Fruit fly (Drosophila melanogaster) whole organism, embryonic: ENCODE measurements around the gene Gr9a.

Experiments used
- Ada2b ChIP-seq: fragments of 200-800 bp; sonication (Bioruptor generic); IDR thresholded peaks from 2 replicates; pipeline ENCODE4 v1.3.6; 2022; ENCODE audit warnings: missing biosample characterization, missing genetic modification characterization
- Atf-2 ChIP-seq: fragments of 200-800 bp; sonication (Bioruptor generic); optimal IDR thresholded peaks from 2 replicates; lab custom pipeline; 2016; ENCODE audit warnings: missing biosample characterization, missing genetic modification characterization
- CG10321 ChIP-seq: fragments of 200-800 bp; sonication (Bioruptor generic); IDR thresholded peaks from 2 replicates; pipeline ENCODE4 v1.3.6; 2022; ENCODE audit warnings: missing biosample characterization, missing genetic modification characterization
- CG11696 ChIP-seq: fragments of 200-800 bp; sonication (Bioruptor generic); IDR thresholded peaks from 2 replicates; pipeline ENCODE4 v1.3.6; 2022; ENCODE audit warnings: missing biosample characterization, missing genetic modification characterization
- CG1233 ChIP-seq: fragments of 200-800 bp; sonication (Bioruptor generic); optimal IDR thresholded peaks from 4 replicates; lab custom pipeline; 2018; ENCODE audit warnings: missing biosample characterization, mild to moderate bottlenecking, missing genetic modification characterization
- CG14050 ChIP-seq: fragments of 200-800 bp; sonication (Bioruptor generic); IDR thresholded peaks from 3 replicates; pipeline ENCODE4 v1.3.6; 2022; ENCODE audit warnings: missing biosample characterization, missing genetic modification characterization
- CG15696 ChIP-seq: fragments of 200-800 bp; sonication (Bioruptor generic); optimal IDR thresholded peaks from 2 replicates; lab custom pipeline; 2019; ENCODE audit warnings: missing biosample characterization, mild to moderate bottlenecking, missing genetic modification characterization, moderate library complexity
- CG1602 ChIP-seq: fragments of 200-800 bp; sonication (Bioruptor generic); optimal IDR thresholded peaks from 3 replicates; lab custom pipeline; 2016; ENCODE audit warnings: missing biosample characterization, missing genetic modification characterization
- CG16863 ChIP-seq: fragments of 200-800 bp; sonication (Bioruptor generic); optimal IDR thresholded peaks from 3 replicates; lab custom pipeline; 2016; ENCODE audit warnings: missing biosample characterization, missing genetic modification characterization
- CG34422 ChIP-seq: fragments of 200-800 bp; sonication (Bioruptor generic); IDR thresholded peaks from 3 replicates; pipeline ENCODE4 v1.3.6; 2022; ENCODE audit warnings: missing biosample characterization, missing genetic modification characterization
- CG43689 ChIP-seq: fragments of 200-800 bp; sonication (Bioruptor generic); IDR thresholded peaks from 2 replicates; pipeline ENCODE4 v1.3.6; 2022; ENCODE audit warnings: missing biosample characterization, missing genetic modification characterization
- CG7839 ChIP-seq: fragments of 200-800 bp; sonication (Bioruptor generic); optimal IDR thresholded peaks from 3 replicates; lab custom pipeline; 2018; ENCODE audit warnings: missing biosample characterization, mild to moderate bottlenecking, missing genetic modification characterization, moderate library complexity
- CG9609 ChIP-seq: fragments of 200-800 bp; sonication (Bioruptor generic); optimal IDR thresholded peaks from 3 replicates; lab custom pipeline; 2016; ENCODE audit warnings: missing biosample characterization, missing genetic modification characterization
- CG9932 ChIP-seq: fragments of 200-800 bp; sonication (Bioruptor generic); IDR thresholded peaks from 2 replicates; pipeline ENCODE4 v1.3.6; 2022; ENCODE audit warnings: missing biosample characterization, missing genetic modification characterization
- CTCF ChIP-seq: fragments of 200-800 bp; sonication (Bioruptor generic); optimal IDR thresholded peaks from 2 replicates; lab custom pipeline; 2017; ENCODE audit warnings: missing biosample characterization, mild to moderate bottlenecking, missing genetic modification characterization, moderate library complexity
- Camta ChIP-seq: fragments of 200-800 bp; sonication (Bioruptor generic); optimal IDR thresholded peaks from 2 replicates; lab custom pipeline; 2016; ENCODE audit warnings: missing biosample characterization, missing genetic modification characterization
- D ChIP-seq, 2 experiments: fragments of 200-800 bp in 1 of 2; fragments of >200 bp in 1 of 2; sonication (Bioruptor generic) in 1 of 2; optimal IDR thresholded peaks; 2 replicates in 1 of 2; 3 replicates in 1 of 2; lab custom pipeline; 2017; ENCODE audit warnings: mild to moderate bottlenecking in 1 of 2, missing biosample characterization in 1 of 2, missing genetic modification characterization in 1 of 2, missing genetic modification reagents in 1 of 2
- Dll ChIP-seq: fragments of 200-800 bp; sonication (Bioruptor generic); IDR thresholded peaks from 4 replicates; pipeline ENCODE4 v1.3.6; 2022; ENCODE audit warnings: missing biosample characterization, missing genetic modification characterization; ENCODE audit not compliant: partially characterized antibody
- Dp ChIP-seq: fragments of 200-800 bp; sonication (Bioruptor generic); optimal IDR thresholded peaks from 2 replicates; lab custom pipeline; 2018; ENCODE audit warnings: missing biosample characterization, mild to moderate bottlenecking, missing genetic modification characterization, moderate library complexity
- Dref ChIP-seq: fragments of 200-800 bp; sonication (Bioruptor generic); IDR thresholded peaks from 2 replicates; pipeline ENCODE4 v1.3.6; 2022; ENCODE audit warnings: missing biosample characterization, missing genetic modification characterization
- E2f2 ChIP-seq: fragments of 200-800 bp; sonication (Bioruptor generic); IDR thresholded peaks from 2 replicates; pipeline ENCODE4 v1.3.6; 2022; ENCODE audit warnings: missing biosample characterization, missing genetic modification characterization
- Elba2 ChIP-seq: fragments of 200-800 bp; sonication (Bioruptor generic); optimal IDR thresholded peaks from 3 replicates; lab custom pipeline; 2016; ENCODE audit warnings: missing biosample characterization, missing genetic modification characterization
- H2.0 ChIP-seq: fragments of 200-800 bp; sonication (Bioruptor generic); IDR thresholded peaks from 2 replicates; pipeline ENCODE4 v1.3.6; 2022; ENCODE audit warnings: missing biosample characterization, missing genetic modification characterization
- Hr51 ChIP-seq, 2 experiments: fragments of 200-800 bp; sonication (Bioruptor generic); optimal IDR thresholded peaks; 2 replicates in 1 of 2; 3 replicates in 1 of 2; lab custom pipeline; 2016 to 2018; ENCODE audit warnings: missing biosample characterization in 2 of 2, missing genetic modification characterization in 2 of 2, mild to moderate bottlenecking in 1 of 2, moderate library complexity in 1 of 2
- Kr ChIP-seq: fragments of 200-800 bp; sonication (Bioruptor generic); optimal IDR thresholded peaks from 2 replicates; lab custom pipeline; 2017; ENCODE audit warnings: missing biosample characterization, mild to moderate bottlenecking, missing genetic modification characterization
- Max ChIP-seq: fragments of 200-800 bp; sonication (Bioruptor generic); optimal IDR thresholded peaks from 2 replicates; lab custom pipeline; 2016; ENCODE audit warnings: missing biosample characterization, mild to moderate bottlenecking, missing genetic modification characterization
- Mes4 ChIP-seq: fragments of 200-800 bp; sonication (Bioruptor generic); optimal IDR thresholded peaks from 2 replicates; lab custom pipeline; 2016; ENCODE audit warnings: missing biosample characterization, missing genetic modification characterization
- Mrtf ChIP-seq: fragments of 200-800 bp; sonication (Bioruptor generic); IDR thresholded peaks from 3 replicates; pipeline ENCODE4 v1.3.6; 2022; ENCODE audit warnings: missing biosample characterization, missing genetic modification characterization
- Myb ChIP-seq: fragments of 200-800 bp; sonication (Bioruptor generic); optimal IDR thresholded peaks from 2 replicates; lab custom pipeline; 2016; ENCODE audit warnings: missing biosample characterization, missing genetic modification characterization
- Optix ChIP-seq: fragments of 200-800 bp; sonication (Bioruptor generic); IDR thresholded peaks from 3 replicates; pipeline ENCODE4 v1.3.6; 2022; ENCODE audit warnings: missing biosample characterization, missing genetic modification characterization
- Trl ChIP-seq, 3 experiments: fragments of >200 bp in 2 of 3; fragments of 200-800 bp in 1 of 3; sonication (Bioruptor generic) in 1 of 3; optimal IDR thresholded peaks; 2 replicates in 1 of 3; 3 replicates in 2 of 3; lab custom pipeline; 2016 to 2017; ENCODE audit warnings: missing biosample characterization in 1 of 3, missing genetic modification characterization in 1 of 3
- btn ChIP-seq: fragments of 200-800 bp; sonication (Bioruptor generic); optimal IDR thresholded peaks from 2 replicates; lab custom pipeline; 2016; ENCODE audit warnings: missing biosample characterization, missing genetic modification characterization
- corto ChIP-seq: fragments of 200-800 bp; sonication (Bioruptor generic); optimal IDR thresholded peaks from 2 replicates; lab custom pipeline; 2016; ENCODE audit warnings: missing biosample characterization, mild to moderate bottlenecking, missing genetic modification characterization, moderate library complexity
- cwo ChIP-seq: fragments of 200-800 bp; sonication (Bioruptor generic); optimal IDR thresholded peaks from 3 replicates; lab custom pipeline; 2017; ENCODE audit warnings: missing biosample characterization, missing genetic modification characterization, mild to moderate bottlenecking, moderate library complexity, missing genetic modification reagents
- dan ChIP-seq: fragments of 200-800 bp; sonication (Bioruptor generic); IDR thresholded peaks from 2 replicates; pipeline ENCODE4 v1.3.6; 2022; ENCODE audit warnings: missing biosample characterization, missing genetic modification characterization
- dm ChIP-seq: fragments of 200-800 bp; sonication (Bioruptor generic); optimal IDR thresholded peaks from 3 replicates; lab custom pipeline; 2016; ENCODE audit warnings: missing biosample characterization, missing genetic modification characterization
- dmrt11E ChIP-seq: fragments of 200-800 bp; sonication (Bioruptor generic); optimal IDR thresholded peaks from 3 replicates; lab custom pipeline; 2018; ENCODE audit warnings: missing biosample characterization, mild to moderate bottlenecking, missing genetic modification characterization, moderate library complexity
- dpn ChIP-seq, 2 experiments: fragments of 200-800 bp; sonication (Bioruptor generic); optimal IDR thresholded peaks; 3 replicates each; lab custom pipeline; 2016; ENCODE audit warnings: missing biosample characterization in 2 of 2, missing genetic modification characterization in 2 of 2
- esg ChIP-seq: fragments of 200-800 bp; sonication (Bioruptor generic); conservative IDR thresholded peaks from 2 replicates; pipeline ENCODE4 v1.3.6; 2022; ENCODE audit warnings: missing biosample characterization, missing genetic modification characterization
- fd3F ChIP-seq: fragments of 200-800 bp; sonication (Bioruptor generic); optimal IDR thresholded peaks from 2 replicates; lab custom pipeline; 2018; ENCODE audit warnings: missing biosample characterization, mild to moderate bottlenecking, missing genetic modification characterization, moderate library complexity
- hkb ChIP-seq, 2 experiments: fragments of 200-800 bp in 1 of 2; fragments of >200 bp in 1 of 2; sonication (Bioruptor generic) in 1 of 2; IDR thresholded peaks in 1 of 2; optimal IDR thresholded peaks in 1 of 2; 2 replicates each; pipeline versions ENCODE4 v1.3.6 to Lab custom; 2017 to 2022; ENCODE audit warnings: missing biosample characterization in 1 of 2, missing genetic modification characterization in 1 of 2
- jumu ChIP-seq: fragments of 200-800 bp; sonication (Bioruptor generic); optimal IDR thresholded peaks from 3 replicates; lab custom pipeline; 2016; ENCODE audit warnings: missing biosample characterization, missing genetic modification characterization
- mam ChIP-seq: fragments of 200-800 bp; sonication (Bioruptor generic); optimal IDR thresholded peaks from 3 replicates; lab custom pipeline; 2016; ENCODE audit warnings: missing biosample characterization, missing genetic modification characterization
- pum ChIP-seq: fragments of 200-800 bp; sonication (Bioruptor generic); optimal IDR thresholded peaks from 2 replicates; lab custom pipeline; 2016; ENCODE audit warnings: missing biosample characterization, missing genetic modification characterization
- ranshi ChIP-seq: fragments of 200-800 bp; sonication (Bioruptor generic); IDR thresholded peaks from 2 replicates; pipeline ENCODE4 v1.3.6; 2022; ENCODE audit warnings: missing biosample characterization, missing genetic modification characterization
- sr ChIP-seq: fragments of 200-800 bp; sonication (Bioruptor generic); IDR thresholded peaks from 3 replicates; pipeline ENCODE4 v1.3.6; 2022; ENCODE audit warnings: missing biosample characterization, missing genetic modification characterization
- tin ChIP-seq: fragments of 200-800 bp; sonication (Bioruptor generic); optimal IDR thresholded peaks from 3 replicates; lab custom pipeline; 2016; ENCODE audit warnings: missing biosample characterization, missing genetic modification characterization
- toy ChIP-seq: fragments of 200-800 bp; sonication (Bioruptor generic); IDR thresholded peaks from 2 replicates; pipeline ENCODE4 v1.3.6; 2022; ENCODE audit warnings: missing biosample characterization, missing genetic modification characterization
- tx ChIP-seq: fragments of 200-800 bp; sonication (Bioruptor generic); optimal IDR thresholded peaks from 2 replicates; lab custom pipeline; 2016; ENCODE audit warnings: missing biosample characterization, missing genetic modification characterization
- vfl ChIP-seq: fragments of 200-800 bp; sonication (Bioruptor generic); optimal IDR thresholded peaks from 2 replicates; lab custom pipeline; 2016; ENCODE audit warnings: missing biosample characterization, missing genetic modification characterization

Gene Gr9a

dm6 chrX:10067528-10067927, 6.1 kb downstream of the Gr9a start (continued):
- peak; percentile 34; the same call in 1 of the 3 replicates for TF ChIP-seq CG14050 (GFP tag; lab: Robert Waterston, UW)
- peak; percentile 30 for TF ChIP-seq jumu (GFP tag; lab: Kevin White, UChicago)
- TF ChIP-seq CG7839 (tag; lab: Kevin White, UChicago) = peak; percentile 57
- TF ChIP-seq Mes4 (GFP tag; lab: Kevin White, UChicago) = no peak
- no peak for TF ChIP-seq vfl
- TF ChIP-seq Hr51 (GFP tag; optimal IDR thresholded peaks at IDR 0.05; lab: Kevin White, UChicago) = peak in 1 of 2 experiments; percentile 59
- 0 out of 2 replicates have a peak, but pooled peaks have one; percentile 38 for TF ChIP-seq CG9932 (GFP tag; lab: Robert Waterston, UW)
- TF ChIP-seq dmrt11E (tag; lab: Kevin White, UChicago) = peak; percentile 45
- peak; percentile 49; the same call in 2 of the 3 replicates for TF ChIP-seq Optix (GFP tag; lab: Robert Waterston, UW)
- no peak for TF ChIP-seq CTCF (GFP tag; lab: Kevin White, UChicago)
- TF ChIP-seq fd3F (GFP tag; lab: Kevin White, UChicago) = no peak
- TF ChIP-seq Dll = no peak
- peak; percentile 0 to 50 for TF ChIP-seq dpn (GFP tag; optimal IDR thresholded peaks at IDR 0.05; lab: Kevin White, UChicago)
- no peak for TF ChIP-seq corto
- peak; percentile 59; the same call in 1 of the 2 replicates for TF ChIP-seq ranshi (GFP tag; lab: Robert Waterston, UW)
- TF ChIP-seq Ada2b = peak; percentile 62; the same call in 1 of the 2 replicates
- no peak for TF ChIP-seq dm (GFP tag; lab: Kevin White, UChicago)
- TF ChIP-seq Kr (GFP tag; lab: Kevin White, UChicago) = no peak
- no peak for TF ChIP-seq E2f2 (GFP tag; lab: Robert Waterston, UW)
- peak; percentile 42; the same call in 2 of the 3 replicates for TF ChIP-seq CG34422 (GFP tag; lab: Robert Waterston, UW)
- TF ChIP-seq dan (GFP tag; lab: Robert Waterston, UW) = 0 out of 2 replicates have a peak, but pooled peaks have one; percentile 29
- peak; percentile 13 for TF ChIP-seq Camta
- 0 out of 3 replicates have a peak, but pooled peaks have one; percentile 57 for TF ChIP-seq Mrtf (GFP tag; lab: Robert Waterston, UW)
- no peak for TF ChIP-seq toy
- TF ChIP-seq mam (GFP tag; lab: Kevin White, UChicago) = peak; percentile 31
- no peak for TF ChIP-seq Dp
- TF ChIP-seq Max (GFP tag; lab: Kevin White, UChicago) = peak; percentile 16
- peak; percentile 35; the same call in 1 of the 2 replicates for TF ChIP-seq CG11696 (GFP tag; lab: Robert Waterston, UW)
- TF ChIP-seq Atf-2 (GFP tag; lab: Kevin White, UChicago) = no peak
- TF ChIP-seq CG10321 (GFP tag; lab: Robert Waterston, UW) = no peak
- TF ChIP-seq Trl (optimal IDR thresholded peaks at IDR 0.05; lab: Kevin White, UChicago) = no peak
- TF ChIP-seq Trl (GFP tag; optimal IDR thresholded peaks at IDR 0.05; lab: Kevin White, UChicago) = peak; percentile 28
- peak; percentile 40 for TF ChIP-seq CG16863
- peak; percentile 15 for TF ChIP-seq CG15696 (tag; lab: Kevin White, UChicago)
- TF ChIP-seq esg (GFP tag; lab: Robert Waterston, UW) = peak; percentile 49
- no peak for TF ChIP-seq Elba2 (GFP tag; lab: Kevin White, UChicago)
- TF ChIP-seq tx (GFP tag; lab: Kevin White, UChicago) = peak; percentile 7
- TF ChIP-seq CG9609 (GFP tag; lab: Kevin White, UChicago) = peak; percentile 45
- no peak for TF ChIP-seq Dref (GFP tag; lab: Robert Waterston, UW)
- peak; percentile 31 for TF ChIP-seq cwo (GFP tag; lab: Kevin White, UChicago)
- TF ChIP-seq sr (GFP tag; lab: Robert Waterston, UW) = no peak
- no peak for TF ChIP-seq CG43689 (GFP tag; lab: Robert Waterston, UW)
- peak; percentile 19 for TF ChIP-seq tin (GFP tag; lab: Kevin White, UChicago)
- no peak for TF ChIP-seq hkb (optimal IDR thresholded peaks at IDR 0.05; lab: Kevin White, UChicago)
- TF ChIP-seq hkb (GFP tag; IDR thresholded peaks at IDR 0.05; lab: Robert Waterston, UW) = peak; percentile 51
- TF ChIP-seq pum (GFP tag; lab: Kevin White, UChicago) = peak; percentile 19
- TF ChIP-seq CG1233 (GFP tag; lab: Kevin White, UChicago) = peak; percentile 21
- TF ChIP-seq Myb (GFP tag; lab: Kevin White, UChicago) = no peak
- TF ChIP-seq D (optimal IDR thresholded peaks at IDR 0.05; lab: Kevin White, UChicago) = no peak
- TF ChIP-seq D (GFP tag; optimal IDR thresholded peaks at IDR 0.05; lab: Kevin White, UChicago) = peak; percentile 22
- peak; percentile 57; the same call in 1 of the 2 replicates for TF ChIP-seq H2.0
- TF ChIP-seq CG1602 (GFP tag; lab: Kevin White, UChicago) = no peak
- TF ChIP-seq btn (GFP tag; lab: Kevin White, UChicago) = no peak
